Worm (Caenorhabditis elegans) whole organism, L4 larva: ENCODE results near the gene F23F1.4.

Source experiments
- ceh-32 ChIP-seq: sonication (generic microtip); optimal IDR thresholded peaks from 2 replicates; lab custom pipeline; 2016; ENCODE audit warnings: mild to moderate bottlenecking, missing genetic modification characterization, missing compliant biosample characterization; ENCODE audit not compliant: poor library complexity
- lin-39 ChIP-seq: fragments of 150-350 bp; optimal IDR thresholded peaks from 2 replicates; lab custom pipeline; 2014; ENCODE audit warnings: missing biosample characterization, missing genetic modification reagents, missing genetic modification characterization
- snpc-4 ChIP-seq: fragments of 150-350 bp; optimal IDR thresholded peaks from 2 replicates; lab custom pipeline; 2014; ENCODE audit warnings: missing biosample characterization, missing genetic modification characterization

DNA sequence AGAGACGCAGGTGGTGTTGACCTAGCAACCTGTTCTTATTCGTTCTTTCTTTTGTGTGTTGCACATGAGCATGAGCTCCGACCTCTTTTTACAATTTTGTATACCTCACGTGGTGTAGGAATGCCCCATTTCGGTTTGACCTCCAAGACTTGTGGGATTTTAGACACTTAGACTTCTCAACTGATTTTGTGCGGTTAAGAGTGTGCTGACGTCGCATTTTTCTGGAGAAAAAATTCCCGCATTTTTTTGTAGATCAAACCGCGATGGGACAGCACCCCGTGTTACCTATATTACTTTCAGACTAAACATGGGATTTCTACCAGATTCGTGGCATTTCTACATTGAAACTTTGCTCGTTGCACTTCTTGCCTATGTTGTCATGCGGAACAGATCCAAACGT is 23.1 kb upstream of the F23F1.4 start, which contains the start of gene sptl-1:
- TF ChIP-seq ceh-32 (tag; lab: Kevin White, UChicago) (no peak), snpc-4 (tag; lab: Kevin White, UChicago) (no peak), lin-39 (tag; lab: Kevin White, UChicago) (no peak)
